Worm (Caenorhabditis elegans) whole organism, late embryonic: Measurements from ENCODE around the gene F01D5.1.

ENCODE experiments used
- F13H6.1 ChIP-seq: sonication (generic microtip); optimal IDR thresholded peaks from 2 replicates; lab custom pipeline; 2016; ENCODE audit warnings: missing genetic modification characterization, missing compliant biosample characterization
- ama-1 ChIP-seq: fragments of 150-350 bp; optimal IDR thresholded peaks from 2 replicates; lab custom pipeline; 2014
- ceh-45 ChIP-seq: fragments of 200-800 bp; sonication (Bioruptor generic); IDR thresholded peaks from 2 replicates; pipeline ENCODE4 v1.3.6; 2022; ENCODE audit warnings: missing genetic modification reagents, missing genetic modification characterization, missing compliant biosample characterization
- hlh-13 ChIP-seq: fragments of 200-800 bp; sonication (Bioruptor generic); optimal IDR thresholded peaks from 2 replicates; lab custom pipeline; 2018; ENCODE audit warnings: mild to moderate bottlenecking, missing genetic modification characterization, missing compliant biosample characterization
- hlh-15 ChIP-seq: sonication (generic microtip); optimal IDR thresholded peaks from 2 replicates; lab custom pipeline; 2016; ENCODE audit warnings: missing genetic modification characterization, missing compliant biosample characterization
- hlh-6 ChIP-seq: sonication (generic microtip); optimal IDR thresholded peaks from 2 replicates; lab custom pipeline; 2016; ENCODE audit warnings: missing genotype, missing genetic modification characterization, missing compliant biosample characterization
- lin-11 ChIP-seq: fragments of 200-800 bp; sonication (Bioruptor generic); optimal IDR thresholded peaks from 2 replicates; lab custom pipeline; 2018; ENCODE audit warnings: mild to moderate bottlenecking, missing genetic modification characterization, missing compliant biosample characterization
- mec-3 ChIP-seq: sonication (generic microtip); optimal IDR thresholded peaks from 2 replicates; lab custom pipeline; 2016; ENCODE audit warnings: borderline replicate concordance, missing genetic modification characterization, missing compliant biosample characterization
- nfya-1 ChIP-seq: sonication (generic microtip); optimal IDR thresholded peaks from 2 replicates; lab custom pipeline; 2017; ENCODE audit warnings: missing genetic modification characterization, mild to moderate bottlenecking, missing compliant biosample characterization, antibody characterized with exemption, moderate library complexity
- nhr-11 ChIP-seq: fragments of 150-350 bp; optimal IDR thresholded peaks from 2 replicates; lab custom pipeline; 2014; ENCODE audit warnings: missing biosample characterization, missing genetic modification characterization
- nhr-232 ChIP-seq: sonication (generic microtip); optimal IDR thresholded peaks from 2 replicates; lab custom pipeline; 2016; ENCODE audit warnings: missing genetic modification characterization, missing compliant biosample characterization
- pha-4 ChIP-seq: fragments of 150-350 bp; optimal IDR thresholded peaks from 2 replicates; lab custom pipeline; 2018; ENCODE audit warnings: missing biosample characterization, missing genetic modification reagents, missing genetic modification characterization
- syd-9 ChIP-seq: sonication (generic microtip); optimal IDR thresholded peaks from 2 replicates; lab custom pipeline; 2016; ENCODE audit warnings: mild to moderate bottlenecking, missing genetic modification characterization, moderate library complexity, missing compliant biosample characterization
- unc-55 ChIP-seq: sonication (generic microtip); optimal IDR thresholded peaks from 2 replicates; lab custom pipeline; 2017; ENCODE audit warnings: missing biosample characterization, missing genetic modification reagents, missing genetic modification characterization

DNA sequence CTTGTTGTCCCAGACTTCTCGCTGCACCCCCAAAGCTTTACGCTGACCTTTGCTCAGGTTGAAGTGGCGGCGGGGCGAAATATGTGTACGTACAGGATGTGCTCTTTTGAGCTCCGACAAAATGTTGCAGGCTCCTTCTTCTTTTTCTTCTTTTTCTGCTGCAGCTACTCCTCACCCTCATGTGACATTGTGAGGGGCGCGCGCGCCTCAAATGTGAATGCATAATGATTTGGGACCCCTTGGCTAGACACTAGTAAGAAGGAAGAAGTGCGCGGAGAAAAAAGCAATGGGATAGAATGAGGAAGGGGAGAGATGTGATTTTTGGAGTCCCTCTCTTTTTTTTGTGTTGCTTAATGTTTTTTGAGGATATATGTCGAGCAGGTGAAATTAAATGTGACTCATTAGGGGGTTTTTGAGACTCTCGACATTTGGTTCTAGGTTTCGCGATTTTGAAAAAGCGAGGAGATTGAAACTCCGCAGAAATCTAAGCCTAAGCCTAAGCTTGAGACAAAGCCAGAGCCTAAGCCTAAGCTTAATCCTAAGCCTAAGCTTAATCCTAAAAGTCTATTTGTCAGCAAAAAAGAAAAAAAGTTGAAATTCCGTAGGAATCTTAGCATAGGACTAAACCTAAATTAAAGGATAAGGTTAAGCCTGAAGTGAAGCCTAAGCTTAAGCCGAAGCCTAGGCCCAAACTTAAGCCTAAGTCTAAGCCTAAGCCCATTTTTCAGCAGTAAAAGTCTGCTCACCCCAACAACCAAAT, 39.5 kb upstream of the F01D5.1 start:
- TF ChIP-seq lin-11 (tag; lab: Kevin White, UChicago) (no peak), pha-4 (tag; lab: Kevin White, UChicago) (no peak), syd-9 (tag; lab: Kevin White, UChicago) (no peak), ama-1 (no peak), unc-55 (GFP tag; lab: Kevin White, UChicago) (no peak), hlh-15 (no peak), nfya-1 (no peak), nhr-232 (tag; lab: Kevin White, UChicago) (no peak), ceh-45 (GFP tag; lab: Robert Waterston, UW) (no peak), nhr-11 (no peak), mec-3 (tag; lab: Kevin White, UChicago) (no peak), hlh-6 (tag; lab: Kevin White, UChicago) (no peak), hlh-13 (no peak), F13H6.1 (tag; lab: Kevin White, UChicago) (no peak)
